Worm (Caenorhabditis elegans) whole organism, L2 larva: ENCODE results near the gene C50H2.4.
A peak's percentile ranks its signal among the peaks of the same experiment; 100 is the strongest.

Experiments
- C34F6.9 ChIP-seq: fragments of 150-350 bp; optimal IDR thresholded peaks from 2 replicates; lab custom pipeline; 2014; ENCODE audit warnings: missing biosample characterization, missing genetic modification characterization
- R02D3.7 ChIP-seq: fragments of 150-350 bp; optimal IDR thresholded peaks from 2 replicates; lab custom pipeline; 2014; ENCODE audit warnings: missing biosample characterization, missing genetic modification characterization
- ZK546.5 ChIP-seq: sonication (generic microtip); optimal IDR thresholded peaks from 2 replicates; lab custom pipeline; 2017; ENCODE audit warnings: missing biosample characterization, missing genetic modification characterization
- alr-1 ChIP-seq: fragments of 150-350 bp; optimal IDR thresholded peaks from 2 replicates; lab custom pipeline; 2014; ENCODE audit warnings: missing biosample characterization, missing genetic modification characterization
- aly-2 ChIP-seq: fragments of 150-350 bp; optimal IDR thresholded peaks from 2 replicates; lab custom pipeline; 2014; ENCODE audit warnings: missing biosample characterization, missing genetic modification characterization
- ama-1 ChIP-seq: fragments of 150-350 bp; optimal IDR thresholded peaks from 2 replicates; lab custom pipeline; 2018; ENCODE audit warnings: inconsistent platforms
- blmp-1 ChIP-seq: sonication (generic microtip); optimal IDR thresholded peaks from 2 replicates; lab custom pipeline; 2017; ENCODE audit warnings: missing genetic modification characterization, mild to moderate bottlenecking, missing compliant biosample characterization, antibody characterized with exemption, moderate library complexity; ENCODE audit not compliant: insufficient read depth
- ceh-16 ChIP-seq: fragments of 150-350 bp; optimal IDR thresholded peaks from 2 replicates; lab custom pipeline; 2014; ENCODE audit warnings: missing biosample characterization, missing genetic modification characterization
- ceh-82 ChIP-seq: fragments of 150-350 bp; optimal IDR thresholded peaks from 2 replicates; lab custom pipeline; 2014; ENCODE audit warnings: missing biosample characterization, missing genetic modification characterization
- elt-1 ChIP-seq: fragments of 150-350 bp; optimal IDR thresholded peaks from 2 replicates; lab custom pipeline; 2014; ENCODE audit warnings: missing biosample characterization, missing genetic modification characterization
- elt-3 ChIP-seq: sonication (generic microtip); optimal IDR thresholded peaks from 2 replicates; lab custom pipeline; 2017; ENCODE audit warnings: missing biosample characterization, missing genetic modification characterization
- fos-1 ChIP-seq: fragments of 150-350 bp; optimal IDR thresholded peaks from 2 replicates; lab custom pipeline; 2014; ENCODE audit warnings: missing biosample characterization, missing genetic modification characterization
- lin-11 ChIP-seq: fragments of 150-350 bp; sonication (generic microtip); optimal IDR thresholded peaks from 2 replicates; lab custom pipeline; 2014; ENCODE audit warnings: missing biosample characterization, missing genetic modification characterization, inconsistent platforms, mixed read lengths
- lin-13 ChIP-seq: fragments of 150-350 bp; optimal IDR thresholded peaks from 2 replicates; lab custom pipeline; 2014; ENCODE audit warnings: missing biosample characterization, missing genetic modification reagents, missing genetic modification characterization
- lin-39 ChIP-seq: fragments of 150-350 bp; optimal IDR thresholded peaks from 2 replicates; lab custom pipeline; 2014; ENCODE audit warnings: missing biosample characterization, missing genetic modification reagents, missing genetic modification characterization
- lsy-2 ChIP-seq, 2 experiments: fragments of 150-350 bp in 1 of 2; sonication (generic microtip) in 1 of 2; optimal IDR thresholded peaks; 2 replicates each; lab custom pipeline; 2014 to 2017; ENCODE audit warnings: missing biosample characterization in 2 of 2, missing genetic modification characterization in 2 of 2
- mab-5 ChIP-seq: fragments of 150-350 bp; optimal IDR thresholded peaks from 2 replicates; lab custom pipeline; 2014; ENCODE audit warnings: missing biosample characterization, missing genetic modification characterization
- mdl-1 ChIP-seq, 2 experiments: fragments of 150-350 bp in 1 of 2; sonication (generic microtip) in 1 of 2; optimal IDR thresholded peaks; 2 replicates each; lab custom pipeline; 2017; ENCODE audit warnings: missing biosample characterization in 2 of 2, missing genetic modification characterization in 2 of 2
- nhr-10 ChIP-seq: sonication (generic microtip); optimal IDR thresholded peaks from 2 replicates; lab custom pipeline; 2017; ENCODE audit warnings: missing biosample characterization, missing genetic modification characterization
- nhr-129 ChIP-seq: fragments of 150-350 bp; optimal IDR thresholded peaks from 2 replicates; lab custom pipeline; 2014; ENCODE audit warnings: missing biosample characterization, missing genetic modification characterization
- nhr-21 ChIP-seq: fragments of 150-350 bp; optimal IDR thresholded peaks from 2 replicates; lab custom pipeline; 2014; ENCODE audit warnings: missing biosample characterization, missing genetic modification characterization
- nhr-237 ChIP-seq: fragments of 150-350 bp; optimal IDR thresholded peaks from 2 replicates; lab custom pipeline; 2014; ENCODE audit warnings: missing biosample characterization, missing genetic modification characterization
- peb-1 ChIP-seq: fragments of 150-350 bp; optimal IDR thresholded peaks from 2 replicates; lab custom pipeline; 2014; ENCODE audit warnings: missing biosample characterization, missing genetic modification characterization
- sem-4 ChIP-seq: fragments of 150-350 bp; optimal IDR thresholded peaks from 2 replicates; lab custom pipeline; 2014; ENCODE audit warnings: missing biosample characterization, missing genetic modification reagents, missing genetic modification characterization
- sma-3 ChIP-seq: sonication (generic microtip); optimal IDR thresholded peaks from 2 replicates; lab custom pipeline; 2016; ENCODE audit warnings: missing genetic modification reagents, missing genetic modification characterization, missing compliant biosample characterization
- sma-9 ChIP-seq, 2 experiments: fragments of 150-350 bp in 1 of 2; sonication (generic microtip) in 1 of 2; optimal IDR thresholded peaks; 2 replicates each; lab custom pipeline; 2014 to 2016; ENCODE audit warnings: missing genetic modification characterization in 2 of 2, mild to moderate bottlenecking in 1 of 2, missing biosample characterization in 1 of 2, missing compliant biosample characterization in 1 of 2, missing genetic modification reagents in 1 of 2, moderate library complexity in 1 of 2
- snpc-4 ChIP-seq: fragments of 150-350 bp; optimal IDR thresholded peaks from 2 replicates; lab custom pipeline; 2014; ENCODE audit warnings: missing biosample characterization, missing genetic modification characterization
- unc-39 ChIP-seq: fragments of 150-350 bp; optimal IDR thresholded peaks from 2 replicates; lab custom pipeline; 2014; ENCODE audit warnings: missing biosample characterization, missing genetic modification characterization
- unc-62 ChIP-seq: fragments of 150-350 bp; optimal IDR thresholded peaks from 2 replicates; lab custom pipeline; 2014; ENCODE audit warnings: missing biosample characterization, missing genetic modification reagents, missing genetic modification characterization
- ztf-1 ChIP-seq: fragments of 200-800 bp; sonication (Bioruptor generic); conservative IDR thresholded peaks from 2 replicates; pipeline ENCODE4 v1.3.6; 2022; ENCODE audit warnings: missing genetic modification characterization, missing compliant biosample characterization
- ztf-4 ChIP-seq: fragments of 150-350 bp; optimal IDR thresholded peaks from 2 replicates; lab custom pipeline; 2014; ENCODE audit warnings: missing biosample characterization, missing genetic modification characterization

Gene C50H2.4

ce11 chrV:9937435-9937834, 20.7 kb downstream of the C50H2.4 start, which contains the start of gene srj-33:
TSS of gene srj-33 (minus strand) at chrV:9937535.
- no peak for TF ChIP-seq ztf-4
- TF ChIP-seq nhr-10 (tag; lab: Kevin White, UChicago): no peak
- TF ChIP-seq alr-1 (tag; lab: Kevin White, UChicago): no peak
- TF ChIP-seq mab-5 (tag; lab: Kevin White, UChicago): no peak
- TF ChIP-seq elt-1 (tag; lab: Kevin White, UChicago): no peak
- no peak for TF ChIP-seq unc-62 (GFP tag; lab: Kevin White, UChicago)
- no peak for TF ChIP-seq unc-39 (tag; lab: Kevin White, UChicago)
- TF ChIP-seq sma-9 (GFP tag; optimal IDR thresholded peaks at IDR 0.05; lab: Kevin White, UChicago): no peak
- no peak for TF ChIP-seq sma-9 (tag; optimal IDR thresholded peaks at IDR 0.05; lab: Kevin White, UChicago)
- no peak for TF ChIP-seq blmp-1 (tag; lab: Kevin White, UChicago)
- TF ChIP-seq ztf-1 (GFP tag; lab: Robert Waterston, UW): no peak
- TF ChIP-seq nhr-21 (tag; lab: Kevin White, UChicago): no peak
- TF ChIP-seq nhr-129 (tag; lab: Kevin White, UChicago): no peak
- no peak for TF ChIP-seq aly-2 (tag; lab: Kevin White, UChicago)
- TF ChIP-seq mdl-1 (tag; optimal IDR thresholded peaks at IDR 0.05; lab: Kevin White, UChicago): no peak

- TF ChIP-seq R02D3.7 (no peak), lin-39 (tag; lab: Kevin White, UChicago) (no peak), elt-1 (tag; lab: Kevin White, UChicago) (no peak), ceh-16 (no peak), sma-9 (GFP tag; optimal IDR thresholded peaks at IDR 0.05; lab: Kevin White, UChicago) (no peak), sma-9 (tag; optimal IDR thresholded peaks at IDR 0.05; lab: Kevin White, UChicago) (no peak), nhr-21 (tag; lab: Kevin White, UChicago) (no peak), lin-13 (GFP tag; lab: Kevin White, UChicago) (no peak), nhr-10 (tag; lab: Kevin White, UChicago) (no peak), sma-3 (no peak), nhr-237 (tag; lab: Kevin White, UChicago) (no peak), snpc-4 (tag; lab: Kevin White, UChicago) (no peak)
These were observed 26.3 kb downstream of the C50H2.4 start, which contains the start of gene fipr-12 for ce11 chrV:9943039-9943438. TSS of gene fipr-12 (plus strand) at chrV:9943339.

DNA sequence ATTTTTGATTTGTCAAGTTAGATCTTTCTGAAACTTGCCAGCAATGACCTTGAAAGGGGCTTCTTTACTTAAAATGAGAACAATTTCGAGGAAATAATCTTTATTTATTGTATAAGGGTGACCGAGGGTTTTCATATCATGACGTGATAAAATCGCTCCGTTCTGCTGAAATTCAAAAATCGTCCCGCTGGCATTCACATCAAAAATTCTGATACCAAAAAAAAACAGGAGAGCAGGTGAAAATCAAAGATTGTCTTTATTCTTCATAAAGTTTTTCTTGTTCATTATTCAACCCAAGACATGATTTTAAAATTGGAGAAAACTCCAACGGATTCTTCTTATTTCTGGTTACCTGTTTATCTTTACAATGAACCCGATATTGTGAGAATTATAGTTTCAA, 27.3 kb downstream of the C50H2.4 start, which contains the start of gene sre-28:
TSS of gene sre-28 (plus strand) at position 301 of the 400 bp plus-strand sequence.
- TF ChIP-seq unc-62 (GFP tag; lab: Kevin White, UChicago) (no peak), ZK546.5 (tag; lab: Kevin White, UChicago) (no peak)
- TF ChIP-seq, all 48 proteins: peak for 0

ce11 chrV:9948840-9949239, 32.1 kb downstream of the C50H2.4 start, which contains the start of gene nlp-58:
TSS of gene nlp-58 (minus strand) at chrV:9948940.
- TF ChIP-seq fos-1 (tag; lab: Kevin White, UChicago): no peak
- no peak for TF ChIP-seq ztf-1 (GFP tag; lab: Robert Waterston, UW)
- TF ChIP-seq sem-4 (tag; lab: Kevin White, UChicago): no peak
- TF ChIP-seq alr-1 (tag; lab: Kevin White, UChicago): no peak
- no peak for TF ChIP-seq peb-1 (tag; lab: Kevin White, UChicago)
- no peak for TF ChIP-seq nhr-10 (tag; lab: Kevin White, UChicago)
- TF ChIP-seq elt-3 (tag; lab: Kevin White, UChicago): no peak
- TF ChIP-seq aly-2 (tag; lab: Kevin White, UChicago): no peak
- no peak for TF ChIP-seq C34F6.9 (tag; lab: Kevin White, UChicago)
- no peak for TF ChIP-seq mdl-1 (tag; optimal IDR thresholded peaks at IDR 0.05; lab: Kevin White, UChicago)
- TF ChIP-seq sma-3: no peak
- TF ChIP-seq ceh-82 (tag; lab: Kevin White, UChicago): no peak
- no peak for TF ChIP-seq ztf-4
- TF ChIP-seq lsy-2 (tag; optimal IDR thresholded peaks at IDR 0.05; lab: Kevin White, UChicago): no peak
- no peak for TF ChIP-seq lin-11 (tag; lab: Kevin White, UChicago)
- no peak for TF ChIP-seq elt-1 (tag; lab: Kevin White, UChicago)
- TF ChIP-seq nhr-129 (tag; lab: Kevin White, UChicago): no peak
- no peak for TF ChIP-seq nhr-237 (tag; lab: Kevin White, UChicago)
- no peak for TF ChIP-seq ama-1 (lab: Kevin White, UChicago)

DNA sequence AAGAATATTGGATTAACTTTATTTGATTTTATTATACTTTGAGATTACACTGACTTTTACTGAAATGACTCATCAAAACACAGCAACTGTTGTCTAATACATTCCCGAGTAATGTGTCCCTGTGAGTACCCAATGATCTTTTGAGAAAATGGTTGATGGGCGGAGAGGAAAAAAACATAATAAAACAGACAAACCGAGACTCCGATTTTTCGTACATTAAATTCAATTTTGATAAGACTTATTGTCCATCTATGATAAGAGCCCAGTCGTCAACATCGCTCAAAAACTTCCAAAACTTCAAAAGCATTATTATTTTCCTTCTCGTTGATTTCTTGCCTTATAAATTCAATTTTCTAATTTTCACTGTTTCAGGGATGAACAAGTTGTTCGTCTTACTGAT, 34.1 kb downstream of the C50H2.4 start, which contains the start of gene ttr-46:
TSS of gene ttr-46 (plus strand) at position 373 of the 400 bp plus-strand sequence.
- no peak for TF ChIP-seq nhr-21 (tag; lab: Kevin White, UChicago)
- peak; percentile 56 for TF ChIP-seq fos-1 (tag; lab: Kevin White, UChicago)
- TF ChIP-seq sma-3: no peak
- TF ChIP-seq C34F6.9 (tag; lab: Kevin White, UChicago): no peak
- no peak for TF ChIP-seq ceh-16
- TF ChIP-seq, all 48 proteins: peak for 1
